In genomic region chr4:501479-501993, dm6 we compare ENCODE assay signal across 1 fruit fly cellular context.
TF ChIP-seq lines count a peak whose summit lies in the region.

Gene zfh2 (plus strand): TSS chr4:501810.

TF ChIP-seq in whole organism, embryonic, 481 proteins besides CTCF, POLR2A, EP300 and RAD21 (continued from another document):
- no peak for TF ChIP-seq btn (GFP tag; optimal IDR thresholded peaks at IDR 0.05; lab: Kevin White, UChicago)
- peak; percentile 9 for TF ChIP-seq trem (tag; optimal IDR thresholded peaks at IDR 0.05; lab: Kevin White, UChicago)
- TF ChIP-seq CG16813 (GFP tag; IDR thresholded peaks at IDR 0.05; lab: Robert Waterston, UW; ENCODE audit: partially characterized antibody): peak; percentile 20; the same call in 1 of the 3 replicates
- TF ChIP-seq CG3407 (GFP tag; optimal IDR thresholded peaks at IDR 0.05; lab: Kevin White, UChicago): no peak
